Worm (Caenorhabditis elegans) whole organism, young adult: ENCODE results near the gene glb-29.
A peak's percentile ranks its signal among the peaks of the same experiment; 100 is the strongest.

Experiments used
- F23B12.7 ChIP-seq: sonication (generic microtip); optimal IDR thresholded peaks from 2 replicates; lab custom pipeline; 2017; ENCODE audit warnings: missing genetic modification characterization, mild to moderate bottlenecking, missing compliant biosample characterization, antibody characterized with exemption, moderate library complexity; ENCODE audit not compliant: insufficient read depth
- F49E8.2 ChIP-seq: sonication (generic microtip); optimal IDR thresholded peaks from 3 replicates; lab custom pipeline; 2017; ENCODE audit warnings: missing genetic modification characterization, mild to moderate bottlenecking, missing compliant biosample characterization, antibody characterized with exemption, moderate library complexity; ENCODE audit not compliant: insufficient read depth
- K12H6.12 ChIP-seq: fragments of 200-800 bp; sonication (Bioruptor generic); optimal IDR thresholded peaks from 2 replicates; lab custom pipeline; 2018; ENCODE audit warnings: mild to moderate bottlenecking, missing genetic modification characterization, missing compliant biosample characterization
- Y95B8A.8 ChIP-seq: fragments of 200-800 bp; sonication (Bioruptor generic); IDR thresholded peaks from 2 replicates; pipeline ENCODE4 v1.3.6; 2022; ENCODE audit warnings: missing genetic modification reagents, missing genetic modification characterization, missing compliant biosample characterization
- ama-1 ChIP-seq, 3 experiments: fragments of 150-350 bp in 1 of 3; sonication (generic microtip) in 2 of 3; optimal IDR thresholded peaks; 2 replicates each; lab custom pipeline; 2014 to 2018; ENCODE audit warnings: missing biosample characterization in 2 of 3, missing genetic modification characterization in 2 of 3, missing genetic modification reagents in 2 of 3
- let-526 ChIP-seq: fragments of 200-800 bp; sonication (Bioruptor generic); IDR thresholded peaks from 2 replicates; pipeline ENCODE4 v1.3.6; 2022; ENCODE audit warnings: missing genetic modification reagents, missing genetic modification characterization, missing compliant biosample characterization
- lsy-27 ChIP-seq: sonication (generic microtip); optimal IDR thresholded peaks from 2 replicates; lab custom pipeline; 2017; ENCODE audit warnings: missing genetic modification characterization, mild to moderate bottlenecking, missing compliant biosample characterization, antibody characterized with exemption, missing genotype, borderline replicate concordance; ENCODE audit not compliant: insufficient read depth
- madf-8 ChIP-seq: fragments of 200-800 bp; sonication (Bioruptor generic); conservative IDR thresholded peaks from 2 replicates; pipeline ENCODE4 v1.3.6; 2022; ENCODE audit warnings: missing genetic modification reagents, missing genetic modification characterization, missing compliant biosample characterization
- nfyb-1 ChIP-seq: fragments of 200-800 bp; sonication (Bioruptor generic); IDR thresholded peaks from 2 replicates; pipeline ENCODE4 v1.3.6; 2022; ENCODE audit warnings: missing genetic modification reagents, missing genetic modification characterization, missing compliant biosample characterization
- nhr-80 ChIP-seq: sonication (generic microtip); optimal IDR thresholded peaks from 2 replicates; lab custom pipeline; 2016; ENCODE audit warnings: missing genetic modification characterization, missing compliant biosample characterization
- pha-4 ChIP-seq: fragments of 150-350 bp; sonication (generic microtip); optimal IDR thresholded peaks from 2 replicates; lab custom pipeline; 2014; ENCODE audit warnings: missing biosample characterization, missing genetic modification reagents, missing genetic modification characterization
- rec-8 ChIP-seq, 2 experiments: sonication (generic microtip); optimal IDR thresholded peaks; 2 replicates each; lab custom pipeline; 2016; ENCODE audit warnings: mild to moderate bottlenecking in 2 of 2, missing genetic modification characterization in 2 of 2, missing genetic modification reagents in 2 of 2, missing genotype in 2 of 2, missing biosample characterization in 1 of 2, missing compliant biosample characterization in 1 of 2, moderate library complexity in 1 of 2
- unc-130 ChIP-seq: sonication (generic microtip); optimal IDR thresholded peaks from 2 replicates; lab custom pipeline; 2016; ENCODE audit warnings: missing genetic modification reagents, missing genetic modification characterization, missing compliant biosample characterization

ce11 chrII:12042108-12042960 lies 33.5 kb downstream of the glb-29 start, which contains the start of gene ippk-1:
- no peak for TF ChIP-seq pha-4 (tag; lab: Kevin White, UChicago)
- no peak for TF ChIP-seq ama-1 (optimal IDR thresholded peaks at IDR 0.05; lab: Kevin White, UChicago)
- no peak for TF ChIP-seq ama-1 (GFP tag; optimal IDR thresholded peaks at IDR 0.05; lab: Kevin White, UChicago)
- TF ChIP-seq let-526 (GFP tag; lab: Robert Waterston, UW): no peak
- TF ChIP-seq unc-130 (GFP tag; lab: Kevin White, UChicago): no peak
- no peak for TF ChIP-seq rec-8 (tag; optimal IDR thresholded peaks at IDR 0.05; lab: Kevin White, UChicago)
- no peak for TF ChIP-seq madf-8 (GFP tag; lab: Robert Waterston, UW)
- no peak for TF ChIP-seq F23B12.7 (tag; lab: Kevin White, UChicago)
- no peak for TF ChIP-seq nfyb-1 (GFP tag; lab: Robert Waterston, UW)
- no peak for TF ChIP-seq lsy-27
- no peak for TF ChIP-seq F49E8.2 (tag; lab: Kevin White, UChicago)
- peak; percentile 65 for TF ChIP-seq K12H6.12
- TF ChIP-seq nhr-80: peak; percentile 27
- no peak for TF ChIP-seq Y95B8A.8 (GFP tag; lab: Robert Waterston, UW)
